Fruit fly (Drosophila melanogaster): ENCODE results near the gene asun.

DNA sequence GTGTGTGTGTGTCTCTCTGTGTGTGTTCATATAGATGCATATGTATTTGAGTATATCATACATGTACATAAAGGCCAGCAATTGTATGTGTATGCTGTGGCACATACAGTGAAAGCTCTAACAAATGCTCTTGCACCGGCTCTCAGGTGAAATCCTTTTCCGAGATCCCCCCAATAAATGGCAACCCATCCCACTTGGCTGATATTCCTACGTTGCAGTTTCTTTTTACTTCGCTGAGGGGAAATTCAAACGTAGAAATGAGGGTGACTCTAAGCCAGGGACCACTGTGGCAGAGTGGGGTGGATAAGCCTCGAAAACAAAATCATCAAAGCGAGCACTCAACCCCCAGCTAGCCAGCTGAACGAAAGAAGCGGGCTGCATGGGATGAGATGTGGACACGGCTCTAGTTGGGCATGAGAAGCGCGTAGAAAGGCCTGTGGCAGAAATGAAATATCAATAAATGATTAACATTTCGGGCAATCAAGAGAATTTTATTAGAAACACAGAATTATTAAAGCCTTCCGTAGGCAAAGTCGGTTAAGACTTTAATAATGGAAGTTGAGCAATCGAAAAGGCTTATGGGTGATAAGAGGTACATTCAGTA, 41.7 kb upstream of the asun start:
- TF ChIP-seq CTCF (optimal IDR thresholded peaks at IDR 0.05) (no peak), CG8478 (optimal IDR thresholded peaks at IDR 0.05) (no peak)
